Fruit fly (Drosophila melanogaster) whole organism, embryonic: ENCODE data around the gene Ifrd1.

Experiments
- BtbVII ChIP-seq: fragments of 200-800 bp; sonication (Bioruptor generic); optimal IDR thresholded peaks from 3 replicates; lab custom pipeline; 2017; ENCODE audit warnings: missing biosample characterization, mild to moderate bottlenecking, missing genetic modification characterization
- CG10979 ChIP-seq: fragments of 200-800 bp; sonication (Bioruptor generic); optimal IDR thresholded peaks from 2 replicates; lab custom pipeline; 2018; ENCODE audit warnings: missing biosample characterization, mild to moderate bottlenecking, missing genetic modification characterization, moderate library complexity
- CG12104 ChIP-seq: fragments of 200-800 bp; sonication (Bioruptor generic); optimal IDR thresholded peaks from 3 replicates; lab custom pipeline; 2016; ENCODE audit warnings: missing biosample characterization, missing genetic modification characterization
- CG1233 ChIP-seq: fragments of 200-800 bp; sonication (Bioruptor generic); optimal IDR thresholded peaks from 4 replicates; lab custom pipeline; 2018; ENCODE audit warnings: missing biosample characterization, mild to moderate bottlenecking, missing genetic modification characterization
- CG13424 ChIP-seq: fragments of 200-800 bp; sonication (Bioruptor generic); optimal IDR thresholded peaks from 2 replicates; lab custom pipeline; 2019; ENCODE audit warnings: missing biosample characterization, mild to moderate bottlenecking, missing genetic modification characterization, moderate library complexity
- CG14014 ChIP-seq: fragments of 200-800 bp; sonication (Bioruptor generic); IDR thresholded peaks from 2 replicates; pipeline ENCODE4 v1.3.6; 2022; ENCODE audit warnings: missing biosample characterization, missing genetic modification characterization
- CG14965 ChIP-seq: fragments of 200-800 bp; sonication (Bioruptor generic); optimal IDR thresholded peaks from 2 replicates; lab custom pipeline; 2016; ENCODE audit warnings: missing biosample characterization, missing genetic modification characterization, borderline replicate concordance
- CG15011 ChIP-seq: fragments of 200-800 bp; sonication (Bioruptor generic); optimal IDR thresholded peaks from 3 replicates; lab custom pipeline; 2018; ENCODE audit warnings: missing biosample characterization, mild to moderate bottlenecking, missing genetic modification characterization
- CG15479 ChIP-seq: fragments of 200-800 bp; sonication (Bioruptor generic); optimal IDR thresholded peaks from 3 replicates; lab custom pipeline; 2019; ENCODE audit warnings: missing biosample characterization, mild to moderate bottlenecking, missing genetic modification characterization, moderate library complexity
- CG1602 ChIP-seq: fragments of 200-800 bp; sonication (Bioruptor generic); optimal IDR thresholded peaks from 3 replicates; lab custom pipeline; 2016; ENCODE audit warnings: missing biosample characterization, missing genetic modification characterization
- CG2875 ChIP-seq: fragments of 200-800 bp; sonication (Bioruptor generic); optimal IDR thresholded peaks from 2 replicates; lab custom pipeline; 2017; ENCODE audit warnings: missing biosample characterization, mild to moderate bottlenecking, missing genetic modification characterization, missing genetic modification reagents
- CG2889 ChIP-seq: fragments of 200-800 bp; sonication (Bioruptor generic); IDR thresholded peaks from 3 replicates; pipeline ENCODE4 v1.3.6; 2022; ENCODE audit warnings: missing biosample characterization, missing genetic modification characterization
- CG30020 ChIP-seq: fragments of 200-800 bp; optimal IDR thresholded peaks from 2 replicates; lab custom pipeline; 2019; ENCODE audit warnings: missing biosample characterization, mild to moderate bottlenecking, missing genetic modification characterization, moderate library complexity
- CG31365 ChIP-seq: fragments of 200-800 bp; sonication (Bioruptor generic); optimal IDR thresholded peaks from 2 replicates; lab custom pipeline; 2018; ENCODE audit warnings: missing biosample characterization, mild to moderate bottlenecking, missing genetic modification characterization
- CG3726 ChIP-seq: fragments of 200-800 bp; sonication (Bioruptor generic); IDR thresholded peaks from 3 replicates; pipeline ENCODE4, ENCODE4 v1.3.6; 2022; ENCODE audit warnings: missing biosample characterization, missing genetic modification characterization
- CG6175 ChIP-seq: fragments of 200-800 bp; sonication (Bioruptor generic); IDR thresholded peaks from 3 replicates; pipeline ENCODE4 v1.3.6; 2022; ENCODE audit warnings: missing biosample characterization, missing genetic modification characterization
- CG6791 ChIP-seq: fragments of 200-800 bp; sonication (Bioruptor generic); IDR thresholded peaks from 3 replicates; pipeline ENCODE4 v1.3.6; 2022; ENCODE audit warnings: missing biosample characterization, missing genetic modification characterization; ENCODE audit not compliant: partially characterized antibody
- CG8359 ChIP-seq: fragments of 200-800 bp; sonication (Bioruptor generic); optimal IDR thresholded peaks from 2 replicates; lab custom pipeline; 2017; ENCODE audit warnings: missing biosample characterization, mild to moderate bottlenecking, missing genetic modification characterization, borderline replicate concordance
- CG8924 ChIP-seq: fragments of 200-800 bp; optimal IDR thresholded peaks from 3 replicates; lab custom pipeline; 2019; ENCODE audit warnings: missing biosample characterization, mild to moderate bottlenecking, missing genetic modification characterization, moderate library complexity
- CG9437 ChIP-seq: fragments of 200-800 bp; sonication (Bioruptor generic); optimal IDR thresholded peaks from 2 replicates; lab custom pipeline; 2018; ENCODE audit warnings: missing biosample characterization, mild to moderate bottlenecking, missing genetic modification characterization
- CTCF ChIP-seq: fragments of 200-800 bp; sonication (Bioruptor generic); optimal IDR thresholded peaks from 2 replicates; lab custom pipeline; 2017; ENCODE audit warnings: missing biosample characterization, mild to moderate bottlenecking, missing genetic modification characterization, moderate library complexity
- HLH3B ChIP-seq: fragments of 200-800 bp; sonication (Bioruptor generic); IDR thresholded peaks from 2 replicates; pipeline ENCODE4 v1.3.6; 2022; ENCODE audit warnings: missing biosample characterization, missing genetic modification characterization
- Jarid2 ChIP-seq: fragments of 200-800 bp; sonication (Bioruptor generic); optimal IDR thresholded peaks from 3 replicates; lab custom pipeline; 2017; ENCODE audit warnings: mild to moderate bottlenecking, missing biosample characterization, missing genetic modification reagents, missing genetic modification characterization
- Six4 ChIP-seq: fragments of 200-800 bp; sonication (Bioruptor generic); optimal IDR thresholded peaks from 2 replicates; lab custom pipeline; 2016; ENCODE audit warnings: missing biosample characterization, missing genetic modification characterization
- TFAM ChIP-seq: fragments of 200-800 bp; sonication (Bioruptor generic); optimal IDR thresholded peaks from 2 replicates; lab custom pipeline; 2017; ENCODE audit warnings: missing biosample characterization, missing genetic modification characterization, inconsistent platforms
- bbx ChIP-seq: fragments of 200-800 bp; sonication (Bioruptor generic); IDR thresholded peaks from 2 replicates; pipeline ENCODE4 v1.3.6; 2022; ENCODE audit warnings: missing biosample characterization, missing genetic modification characterization; ENCODE audit not compliant: partially characterized antibody
- da ChIP-seq: fragments of 200-800 bp; sonication (Bioruptor generic); optimal IDR thresholded peaks from 2 replicates; lab custom pipeline; 2016; ENCODE audit warnings: missing biosample characterization, missing genetic modification characterization
- dpn ChIP-seq, 2 experiments: fragments of 200-800 bp; sonication (Bioruptor generic); optimal IDR thresholded peaks; 3 replicates each; lab custom pipeline; 2016; ENCODE audit warnings: missing biosample characterization in 2 of 2, missing genetic modification characterization in 2 of 2
- dysf ChIP-seq: fragments of 200-800 bp; sonication (Bioruptor generic); IDR thresholded peaks from 3 replicates; pipeline ENCODE4 v1.3.6; 2022; ENCODE audit warnings: missing biosample characterization, missing genetic modification characterization
- eyg ChIP-seq: fragments of 200-800 bp; sonication (Bioruptor generic); optimal IDR thresholded peaks from 3 replicates; lab custom pipeline; 2016; ENCODE audit warnings: missing biosample characterization, missing genetic modification characterization
- fu2 ChIP-seq: fragments of 200-800 bp; sonication (Bioruptor generic); optimal IDR thresholded peaks from 2 replicates; lab custom pipeline; 2016; ENCODE audit warnings: missing biosample characterization, missing genetic modification characterization
- hbn ChIP-seq: fragments of 200-800 bp; sonication (Bioruptor generic); IDR thresholded peaks from 2 replicates; pipeline ENCODE4 v1.3.6; 2022; ENCODE audit warnings: missing biosample characterization, missing genetic modification characterization; ENCODE audit not compliant: partially characterized antibody
- hth ChIP-seq: fragments of >200 bp; optimal IDR thresholded peaks from 2 replicates; lab custom pipeline; 2017; ENCODE audit warnings: inconsistent platforms
- inv ChIP-seq: fragments of 200-800 bp; sonication (Bioruptor generic); IDR thresholded peaks from 2 replicates; pipeline ENCODE4 v1.3.6; 2022; ENCODE audit warnings: missing biosample characterization, missing genetic modification characterization; ENCODE audit not compliant: partially characterized antibody
- klu ChIP-seq: fragments of 200-800 bp; sonication (Bioruptor generic); IDR thresholded peaks from 2 replicates; pipeline ENCODE4 v1.3.6; 2022; ENCODE audit warnings: missing biosample characterization, missing genetic modification characterization
- kni ChIP-seq: fragments of 200-800 bp; sonication (Bioruptor generic); optimal IDR thresholded peaks from 3 replicates; lab custom pipeline; 2017; ENCODE audit warnings: mild to moderate bottlenecking, missing biosample characterization, missing genetic modification reagents, missing genetic modification characterization
- lab ChIP-seq: fragments of 200-800 bp; sonication (Bioruptor generic); optimal IDR thresholded peaks from 3 replicates; lab custom pipeline; 2017; ENCODE audit warnings: missing biosample characterization, missing genetic modification characterization, mild to moderate bottlenecking, moderate library complexity, missing genetic modification reagents
- mirr ChIP-seq: fragments of 200-800 bp; sonication (Bioruptor generic); optimal IDR thresholded peaks from 3 replicates; lab custom pipeline; 2018; ENCODE audit warnings: missing biosample characterization, mild to moderate bottlenecking, missing genetic modification characterization
- odd ChIP-seq: fragments of 200-800 bp; sonication (Bioruptor generic); optimal IDR thresholded peaks from 2 replicates; lab custom pipeline; 2017; ENCODE audit warnings: missing biosample characterization, mild to moderate bottlenecking, missing genetic modification characterization
- p53 ChIP-seq: fragments of 200-800 bp; sonication (Bioruptor generic); optimal IDR thresholded peaks from 2 replicates; lab custom pipeline; 2016; ENCODE audit warnings: missing biosample characterization, missing genetic modification characterization
- pnt ChIP-seq: fragments of 200-800 bp; sonication (Bioruptor generic); optimal IDR thresholded peaks from 3 replicates; lab custom pipeline; 2016; ENCODE audit warnings: missing biosample characterization, missing genetic modification characterization
- pros ChIP-seq: fragments of 200-800 bp; sonication (Bioruptor generic); optimal IDR thresholded peaks from 3 replicates; lab custom pipeline; 2019; ENCODE audit warnings: missing biosample characterization, mild to moderate bottlenecking, missing genetic modification characterization, moderate library complexity
- pzg ChIP-seq: fragments of 200-800 bp; sonication (Bioruptor generic); optimal IDR thresholded peaks from 3 replicates; lab custom pipeline; 2018; ENCODE audit warnings: missing biosample characterization, mild to moderate bottlenecking, missing genetic modification characterization, moderate library complexity
- sens-2 ChIP-seq: fragments of 200-800 bp; sonication (Bioruptor generic); IDR thresholded peaks from 2 replicates; pipeline ENCODE4 v1.3.6; 2022; ENCODE audit warnings: missing biosample characterization, missing genetic modification characterization
- sisA ChIP-seq: fragments of 200-800 bp; sonication (Bioruptor generic); IDR thresholded peaks from 2 replicates; pipeline ENCODE4 v1.3.6; 2022; ENCODE audit warnings: missing biosample characterization, missing genetic modification characterization
- tap ChIP-seq: fragments of 200-800 bp; optimal IDR thresholded peaks from 3 replicates; lab custom pipeline; 2019; ENCODE audit warnings: missing biosample characterization, mild to moderate bottlenecking, missing genetic modification characterization, moderate library complexity
- tgo ChIP-seq: fragments of 200-800 bp; sonication (Bioruptor generic); IDR thresholded peaks from 3 replicates; pipeline ENCODE4 v1.3.6; 2022; ENCODE audit warnings: missing biosample characterization, missing genetic modification characterization
- trem ChIP-seq: fragments of 200-800 bp; optimal IDR thresholded peaks from 3 replicates; lab custom pipeline; 2019; ENCODE audit warnings: missing biosample characterization, mild to moderate bottlenecking, missing genetic modification characterization, moderate library complexity
- ttk ChIP-seq: fragments of 200-800 bp; sonication (Bioruptor generic); IDR thresholded peaks from 2 replicates; pipeline ENCODE4 v2.1.2; 2022; ENCODE audit warnings: missing biosample characterization, missing genetic modification characterization
- wek ChIP-seq: fragments of 200-800 bp; sonication (Bioruptor generic); optimal IDR thresholded peaks from 3 replicates; lab custom pipeline; 2018; ENCODE audit warnings: missing biosample characterization, mild to moderate bottlenecking, missing genetic modification characterization, moderate library complexity
- zfh1 ChIP-seq: fragments of 200-800 bp; sonication (Bioruptor generic); IDR thresholded peaks from 3 replicates; pipeline ENCODE4 v1.3.6; 2022; ENCODE audit warnings: missing biosample characterization, missing genetic modification characterization

Ifrd1 gene

dm6 chr2L:2872309-2872932, 1.9 kb downstream of the Ifrd1 start (continued):
- TF ChIP-seq pnt: no peak
- TF ChIP-seq CG2889 (GFP tag; lab: Robert Waterston, UW): no peak
- no peak for TF ChIP-seq pzg (GFP tag; lab: Kevin White, UChicago)
- TF ChIP-seq BtbVII: peak; percentile 51
- TF ChIP-seq hth (lab: Kevin White, UChicago): no peak
- TF ChIP-seq zfh1 (GFP tag; lab: Robert Waterston, UW): no peak
- TF ChIP-seq CG8924 (tag; lab: Kevin White, UChicago): peak; percentile 41
- TF ChIP-seq fu2 (GFP tag; lab: Kevin White, UChicago): no peak
- no peak for TF ChIP-seq tap (tag; lab: Kevin White, UChicago)
- no peak for TF ChIP-seq inv (GFP tag; lab: Robert Waterston, UW)
- TF ChIP-seq p53 (GFP tag; lab: Kevin White, UChicago): no peak
- no peak for TF ChIP-seq TFAM (GFP tag; lab: Kevin White, UChicago)
- peak; percentile 16 for TF ChIP-seq odd
- TF ChIP-seq CG10979 (tag; lab: Kevin White, UChicago): no peak
- TF ChIP-seq CG8359 (GFP tag; lab: Kevin White, UChicago): no peak
- TF ChIP-seq klu: no peak
- TF ChIP-seq bbx (GFP tag; lab: Robert Waterston, UW): no peak
- no peak for TF ChIP-seq CG30020
- no peak for TF ChIP-seq hbn
- peak; percentile 34 for TF ChIP-seq CG9437 (GFP tag; lab: Kevin White, UChicago)
- TF ChIP-seq kni (GFP tag; lab: Kevin White, UChicago): no peak
- no peak for TF ChIP-seq Six4
- peak in 1 of 2 experiments; percentile 13 for TF ChIP-seq dpn (GFP tag; optimal IDR thresholded peaks at IDR 0.05; lab: Kevin White, UChicago)
- no peak for TF ChIP-seq Jarid2 (GFP tag; lab: Kevin White, UChicago)
- no peak for TF ChIP-seq CG3726
- no peak for TF ChIP-seq CG31365 (tag; lab: Kevin White, UChicago)
- TF ChIP-seq CG1602: no peak
- peak; percentile 26; the same call in 1 of the 3 replicates for TF ChIP-seq tgo (GFP tag; lab: Robert Waterston, UW)
- TF ChIP-seq lab (GFP tag; lab: Kevin White, UChicago): peak; percentile 59
- TF ChIP-seq mirr (GFP tag; lab: Kevin White, UChicago): peak; percentile 53
- TF ChIP-seq CTCF (GFP tag; lab: Kevin White, UChicago): no peak
- no peak for TF ChIP-seq da (GFP tag; lab: Kevin White, UChicago)
- TF ChIP-seq CG12104 (GFP tag; lab: Kevin White, UChicago): peak; percentile 15
- peak; percentile 65; the same call in 1 of the 2 replicates for TF ChIP-seq CG14014 (GFP tag; lab: Robert Waterston, UW)
- TF ChIP-seq sens-2 (GFP tag; lab: Robert Waterston, UW): no peak
- peak; percentile 45 for TF ChIP-seq CG13424
- TF ChIP-seq CG14965: no peak
- no peak for TF ChIP-seq pros (GFP tag; lab: Kevin White, UChicago)
- peak; percentile 72 for TF ChIP-seq dysf (GFP tag; lab: Robert Waterston, UW)
- no peak for TF ChIP-seq ttk
- TF ChIP-seq sisA (GFP tag; lab: Robert Waterston, UW): peak; percentile 9; the same call in 1 of the 2 replicates
- TF ChIP-seq eyg (GFP tag; lab: Kevin White, UChicago): no peak
- no peak for TF ChIP-seq CG15479 (GFP tag; lab: Kevin White, UChicago)
- no peak for TF ChIP-seq CG1233 (GFP tag; lab: Kevin White, UChicago)
- no peak for TF ChIP-seq wek (GFP tag; lab: Kevin White, UChicago)
- no peak for TF ChIP-seq CG15011 (GFP tag; lab: Kevin White, UChicago)
- no peak for TF ChIP-seq trem (tag; lab: Kevin White, UChicago)
- 0 out of 3 replicates have a peak, but pooled peaks have one; percentile 4 for TF ChIP-seq CG6175 (GFP tag; lab: Robert Waterston, UW)
- TF ChIP-seq CG6791 (GFP tag; lab: Robert Waterston, UW): no peak
- TF ChIP-seq CG2875 (GFP tag; lab: Kevin White, UChicago): peak; percentile 1
- TF ChIP-seq HLH3B: no peak
